Fruit fly (Drosophila melanogaster) Kc167 (cell line): Measurements from ENCODE around the gene CG32302.

Experiments
- Myc ChIP-seq: fragments of >200 bp; optimal IDR thresholded peaks from 2 replicates; lab custom pipeline; 2017; ENCODE audit warnings: missing external identifiers
- insv ChIP-seq: fragments of >200 bp; optimal IDR thresholded peaks from 3 replicates; lab custom pipeline; 2018; ENCODE audit warnings: missing external identifiers
- psq ChIP-seq: fragments of >200 bp; optimal IDR thresholded peaks from 2 replicates; lab custom pipeline; 2017; ENCODE audit warnings: missing external identifiers
- ttk ChIP-seq: sonication (Bioruptor generic); optimal IDR thresholded peaks from 2 replicates; lab custom pipeline; 2017; ENCODE audit warnings: missing external identifiers

dm6 chr3L:2243846-2244528 lies 24.6 kb upstream of the CG32302 start, which contains the start of gene CG32301:
- TF ChIP-seq insv (lab: Kevin White, UChicago), result no peak
- TF ChIP-seq psq (lab: Kevin White, UChicago), result no peak
- TF ChIP-seq Myc, result no peak
- TF ChIP-seq ttk (lab: Kevin White, UChicago), result no peak
